Fruit fly (Drosophila melanogaster) whole organism, adult: ENCODE measurements around the gene CG3407.

Experiments used
- CG5204 ChIP-seq: fragments of 200-800 bp; sonication (Bioruptor generic); optimal IDR thresholded peaks from 2 replicates; lab custom pipeline; 2016; ENCODE audit warnings: missing biosample characterization, missing genetic modification characterization
- Clk ChIP-seq: fragments of 200-800 bp; sonication (Bioruptor generic); optimal IDR thresholded peaks from 2 replicates; lab custom pipeline; 2017; ENCODE audit warnings: missing biosample characterization, missing genetic modification characterization
- Crg-1 ChIP-seq: fragments of 200-800 bp; sonication (Bioruptor generic); optimal IDR thresholded peaks from 2 replicates; lab custom pipeline; 2016; ENCODE audit warnings: missing biosample characterization, missing genetic modification characterization
- cnc ChIP-seq, 2 experiments: fragments of >200 bp; optimal IDR thresholded peaks; 2 replicates each; lab custom pipeline; 2017
- kay ChIP-seq: fragments of 200-800 bp; sonication (Bioruptor generic); peaks from one replicate; lab custom pipeline; 2016; ENCODE audit warnings: missing biosample characterization, missing genetic modification characterization, borderline replicate concordance
- toe ChIP-seq: fragments of 200-800 bp; sonication (Bioruptor generic); optimal IDR thresholded peaks from 2 replicates; lab custom pipeline; 2016; ENCODE audit warnings: missing biosample characterization, missing genetic modification characterization

DNA sequence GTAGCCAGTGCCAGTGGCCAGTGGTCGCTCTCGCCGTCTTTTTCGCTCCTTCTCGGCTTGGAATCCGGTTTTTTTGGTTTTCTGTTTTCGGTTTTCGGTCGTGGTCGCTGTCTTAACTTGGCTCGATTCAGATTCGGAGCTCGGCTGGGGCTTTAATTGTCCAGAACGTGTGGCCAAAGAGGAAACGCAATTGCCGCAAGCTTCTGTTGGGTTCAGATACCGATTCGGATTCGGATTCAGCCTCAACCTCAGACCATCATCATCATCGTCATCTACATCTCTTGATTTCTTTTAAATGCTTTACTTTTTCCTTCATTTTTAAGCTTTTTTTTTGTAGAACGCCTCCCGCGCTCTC lies 39.6 kb downstream of the CG3407 start:
- no peak for TF ChIP-seq toe (GFP tag; lab: Kevin White, UChicago)
- no peak for TF ChIP-seq cnc (optimal IDR thresholded peaks at IDR 0.05; lab: Kevin White, UChicago)
- no peak for TF ChIP-seq kay
- no peak for TF ChIP-seq CG5204 (GFP tag; lab: Kevin White, UChicago)
- TF ChIP-seq Crg-1 (GFP tag; lab: Kevin White, UChicago): no peak
- TF ChIP-seq Clk: no peak
